Fruit fly (Drosophila melanogaster) whole organism, embryonic: ENCODE data around the gene CG46459.

ENCODE experiments used
- Abd-B ChIP-seq: fragments of 200-800 bp; sonication (Bioruptor generic); optimal IDR thresholded peaks from 2 replicates; lab custom pipeline; 2018; ENCODE audit warnings: missing biosample characterization, mild to moderate bottlenecking, missing genetic modification characterization, moderate library complexity
- B-H2 ChIP-seq: fragments of 200-800 bp; sonication (Bioruptor generic); optimal IDR thresholded peaks from 2 replicates; lab custom pipeline; 2018; ENCODE audit warnings: missing biosample characterization, mild to moderate bottlenecking, missing genetic modification characterization
- BEAF-32 ChIP-seq: fragments of 200-800 bp; sonication (Bioruptor generic); optimal IDR thresholded peaks from 3 replicates; lab custom pipeline; 2017; ENCODE audit warnings: missing biosample characterization, missing genetic modification characterization, mild to moderate bottlenecking, moderate library complexity, missing genetic modification reagents
- C15 ChIP-seq: fragments of 200-800 bp; sonication (Bioruptor generic); IDR thresholded peaks from 3 replicates; pipeline ENCODE4 v1.3.6; 2022; ENCODE audit warnings: missing biosample characterization, missing genetic modification characterization
- CG10431 ChIP-seq: fragments of 200-800 bp; sonication (Bioruptor generic); optimal IDR thresholded peaks from 3 replicates; lab custom pipeline; 2018; ENCODE audit warnings: missing biosample characterization, mild to moderate bottlenecking, missing genetic modification characterization
- CG13296 ChIP-seq: fragments of 200-800 bp; sonication (Bioruptor generic); optimal IDR thresholded peaks from 3 replicates; lab custom pipeline; 2018; ENCODE audit warnings: missing biosample characterization, mild to moderate bottlenecking, missing genetic modification characterization
- CG14710 ChIP-seq: fragments of 200-800 bp; sonication (Bioruptor generic); optimal IDR thresholded peaks from 3 replicates; lab custom pipeline; 2019; ENCODE audit warnings: missing biosample characterization, mild to moderate bottlenecking, missing genetic modification characterization, moderate library complexity
- CG14965 ChIP-seq: fragments of 200-800 bp; sonication (Bioruptor generic); optimal IDR thresholded peaks from 2 replicates; lab custom pipeline; 2016; ENCODE audit warnings: missing biosample characterization, missing genetic modification characterization, borderline replicate concordance
- CG1602 ChIP-seq: fragments of 200-800 bp; sonication (Bioruptor generic); optimal IDR thresholded peaks from 3 replicates; lab custom pipeline; 2016; ENCODE audit warnings: missing biosample characterization, missing genetic modification characterization
- CG1647 ChIP-seq: fragments of 200-800 bp; sonication (Bioruptor generic); optimal IDR thresholded peaks from 3 replicates; lab custom pipeline; 2016; ENCODE audit warnings: missing biosample characterization, missing genetic modification characterization
- CG18599 ChIP-seq: fragments of 200-800 bp; sonication (Bioruptor generic); optimal IDR thresholded peaks from 3 replicates; lab custom pipeline; 2017; ENCODE audit warnings: missing biosample characterization, missing genetic modification characterization, mild to moderate bottlenecking, moderate library complexity, missing genetic modification reagents
- CG3163 ChIP-seq: fragments of 200-800 bp; sonication (Bioruptor generic); optimal IDR thresholded peaks from 3 replicates; lab custom pipeline; 2016; ENCODE audit warnings: missing biosample characterization, missing genetic modification characterization
- CG3726 ChIP-seq: fragments of 200-800 bp; sonication (Bioruptor generic); IDR thresholded peaks from 3 replicates; pipeline ENCODE4, ENCODE4 v1.3.6; 2022; ENCODE audit warnings: missing biosample characterization, missing genetic modification characterization
- CG42726 ChIP-seq: fragments of 200-800 bp; sonication (Bioruptor generic); IDR thresholded peaks from 2 replicates; pipeline ENCODE4 v1.3.6; 2022; ENCODE audit warnings: missing biosample characterization, missing genetic modification characterization; ENCODE audit not compliant: partially characterized antibody
- CG4282 ChIP-seq: fragments of 200-800 bp; sonication (Bioruptor generic); optimal IDR thresholded peaks from 2 replicates; lab custom pipeline; 2016; ENCODE audit warnings: missing biosample characterization, missing genetic modification characterization
- CG5245 ChIP-seq: fragments of 200-800 bp; sonication (Bioruptor generic); optimal IDR thresholded peaks from 3 replicates; lab custom pipeline; 2016; ENCODE audit warnings: missing biosample characterization, missing genetic modification characterization
- CG7786 ChIP-seq: fragments of 200-800 bp; sonication (Bioruptor generic); optimal IDR thresholded peaks from 2 replicates; lab custom pipeline; 2016; ENCODE audit warnings: missing biosample characterization, missing genetic modification characterization
- CG8290 ChIP-seq, 3 experiments: fragments of 200-800 bp; sonication (Bioruptor generic); optimal IDR thresholded peaks; 2 replicates each; lab custom pipeline; 2016 to 2019; ENCODE audit warnings: missing biosample characterization in 3 of 3, missing genetic modification characterization in 3 of 3, mild to moderate bottlenecking in 2 of 3, moderate library complexity in 1 of 3
- Doc2 ChIP-seq: fragments of 200-800 bp; sonication (Bioruptor generic); IDR thresholded peaks from 2 replicates; pipeline ENCODE4 v1.3.6; 2022; ENCODE audit warnings: missing biosample characterization, missing genetic modification characterization
- Doc3 ChIP-seq: fragments of 200-800 bp; sonication (Bioruptor generic); IDR thresholded peaks from 3 replicates; pipeline ENCODE4 v1.3.6; 2022; ENCODE audit warnings: missing biosample characterization, missing genetic modification characterization; ENCODE audit not compliant: partially characterized antibody
- E2f2 ChIP-seq: fragments of 200-800 bp; sonication (Bioruptor generic); IDR thresholded peaks from 2 replicates; pipeline ENCODE4 v1.3.6; 2022; ENCODE audit warnings: missing biosample characterization, missing genetic modification characterization
- HLH4C ChIP-seq: fragments of 200-800 bp; sonication (Bioruptor generic); IDR thresholded peaks from 3 replicates; pipeline ENCODE4 v1.3.6; 2022; ENCODE audit warnings: missing biosample characterization, missing genetic modification characterization; ENCODE audit not compliant: partially characterized antibody
- Hand ChIP-seq: fragments of 200-800 bp; sonication (Bioruptor generic); optimal IDR thresholded peaks from 2 replicates; lab custom pipeline; 2017; ENCODE audit warnings: mild to moderate bottlenecking, missing biosample characterization, missing genetic modification reagents, missing genetic modification characterization
- Hsf ChIP-seq: fragments of 200-800 bp; sonication (Bioruptor generic); optimal IDR thresholded peaks from 3 replicates; lab custom pipeline; 2016; ENCODE audit warnings: missing biosample characterization, missing genetic modification characterization
- MTF-1 ChIP-seq: fragments of 200-800 bp; sonication (Bioruptor generic); optimal IDR thresholded peaks from 2 replicates; lab custom pipeline; 2018; ENCODE audit warnings: missing biosample characterization, mild to moderate bottlenecking, missing genetic modification characterization, borderline replicate concordance
- Mad ChIP-seq: fragments of 200-800 bp; sonication (Bioruptor generic); optimal IDR thresholded peaks from 2 replicates; lab custom pipeline; 2016; ENCODE audit warnings: missing biosample characterization, missing genetic modification characterization
- Myb ChIP-seq: fragments of 200-800 bp; sonication (Bioruptor generic); optimal IDR thresholded peaks from 2 replicates; lab custom pipeline; 2016; ENCODE audit warnings: missing biosample characterization, missing genetic modification characterization
- PHDP ChIP-seq: fragments of 200-800 bp; sonication (Bioruptor generic); optimal IDR thresholded peaks from 3 replicates; lab custom pipeline; 2018; ENCODE audit warnings: missing biosample characterization, mild to moderate bottlenecking, missing genetic modification characterization, moderate library complexity
- Pdp1 ChIP-seq, 2 experiments: fragments of 200-800 bp; sonication (Bioruptor generic); optimal IDR thresholded peaks; 3 replicates each; lab custom pipeline; 2016; ENCODE audit warnings: missing biosample characterization in 2 of 2, missing genetic modification characterization in 2 of 2, mild to moderate bottlenecking in 1 of 2, moderate library complexity in 1 of 2
- Sox102F ChIP-seq: fragments of 200-800 bp; sonication (Bioruptor generic); optimal IDR thresholded peaks from 2 replicates; lab custom pipeline; 2018; ENCODE audit warnings: missing biosample characterization, mild to moderate bottlenecking, missing genetic modification characterization, moderate library complexity
- Sry-δ ChIP-seq: fragments of 200-800 bp; sonication (Bioruptor generic); optimal IDR thresholded peaks from 2 replicates; lab custom pipeline; 2016; ENCODE audit warnings: missing biosample characterization, missing genetic modification characterization
- Trl ChIP-seq, 3 experiments: fragments of >200 bp in 2 of 3; fragments of 200-800 bp in 1 of 3; sonication (Bioruptor generic) in 1 of 3; optimal IDR thresholded peaks; 2 replicates in 1 of 3; 3 replicates in 2 of 3; lab custom pipeline; 2016 to 2017; ENCODE audit warnings: missing biosample characterization in 1 of 3, missing genetic modification characterization in 1 of 3
- Vsx1 ChIP-seq: fragments of 200-800 bp; sonication (Bioruptor generic); optimal IDR thresholded peaks from 2 replicates; lab custom pipeline; 2017; ENCODE audit warnings: missing biosample characterization, mild to moderate bottlenecking, missing genetic modification characterization, missing genetic modification reagents
- bsh ChIP-seq, 2 experiments: fragments of 200-800 bp; sonication (Bioruptor generic); optimal IDR thresholded peaks; 2 replicates each; lab custom pipeline; 2017 to 2018; ENCODE audit warnings: mild to moderate bottlenecking in 2 of 2, missing biosample characterization in 2 of 2, missing genetic modification characterization in 2 of 2, moderate library complexity in 1 of 2
- ci ChIP-seq: fragments of 200-800 bp; sonication (Bioruptor generic); IDR thresholded peaks from 3 replicates; pipeline ENCODE4 v1.3.6; 2022; ENCODE audit warnings: missing biosample characterization, missing genetic modification characterization
- dm ChIP-seq: fragments of 200-800 bp; sonication (Bioruptor generic); optimal IDR thresholded peaks from 3 replicates; lab custom pipeline; 2016; ENCODE audit warnings: missing biosample characterization, missing genetic modification characterization
- dpn ChIP-seq, 2 experiments: fragments of 200-800 bp; sonication (Bioruptor generic); optimal IDR thresholded peaks; 3 replicates each; lab custom pipeline; 2016; ENCODE audit warnings: missing biosample characterization in 2 of 2, missing genetic modification characterization in 2 of 2
- gfzf ChIP-seq: fragments of 200-800 bp; sonication (Bioruptor generic); optimal IDR thresholded peaks from 2 replicates; lab custom pipeline; 2016; ENCODE audit warnings: missing biosample characterization, mild to moderate bottlenecking, missing genetic modification characterization, moderate library complexity
- her ChIP-seq: fragments of 200-800 bp; sonication (Bioruptor generic); optimal IDR thresholded peaks from 2 replicates; lab custom pipeline; 2016; ENCODE audit warnings: missing biosample characterization, missing genetic modification characterization
- mam ChIP-seq: fragments of 200-800 bp; sonication (Bioruptor generic); optimal IDR thresholded peaks from 3 replicates; lab custom pipeline; 2016; ENCODE audit warnings: missing biosample characterization, missing genetic modification characterization
- nerfin-2 ChIP-seq: fragments of 200-800 bp; sonication (Bioruptor generic); IDR thresholded peaks from 2 replicates; pipeline ENCODE4 v1.3.6; 2022; ENCODE audit warnings: missing biosample characterization, missing genetic modification characterization; ENCODE audit not compliant: partially characterized antibody
- nmo ChIP-seq: fragments of 200-800 bp; sonication (Bioruptor generic); optimal IDR thresholded peaks from 2 replicates; lab custom pipeline; 2018; ENCODE audit warnings: missing biosample characterization, mild to moderate bottlenecking, missing genetic modification characterization, moderate library complexity
- salm ChIP-seq: fragments of 200-800 bp; sonication (Bioruptor generic); optimal IDR thresholded peaks from 2 replicates; lab custom pipeline; 2018; ENCODE audit warnings: missing biosample characterization, mild to moderate bottlenecking, missing genetic modification characterization
- slou ChIP-seq: fragments of 200-800 bp; sonication (Bioruptor generic); optimal IDR thresholded peaks from 3 replicates; lab custom pipeline; 2016; ENCODE audit warnings: missing biosample characterization, missing genetic modification characterization
- sob ChIP-seq: fragments of 200-800 bp; sonication (Bioruptor generic); IDR thresholded peaks from 2 replicates; pipeline ENCODE4 v1.3.6; 2022; ENCODE audit warnings: missing biosample characterization, missing genetic modification characterization
- vfl ChIP-seq: fragments of 200-800 bp; sonication (Bioruptor generic); optimal IDR thresholded peaks from 2 replicates; lab custom pipeline; 2016; ENCODE audit warnings: missing biosample characterization, missing genetic modification characterization
- vvl ChIP-seq: fragments of 200-800 bp; sonication (Bioruptor generic); IDR thresholded peaks from 2 replicates; pipeline ENCODE4 v1.3.6; 2022; ENCODE audit warnings: missing biosample characterization, missing genetic modification characterization
- wdn ChIP-seq: fragments of 200-800 bp; sonication (Bioruptor generic); IDR thresholded peaks from 2 replicates; pipeline ENCODE4 v1.3.6; 2022; ENCODE audit warnings: missing biosample characterization, missing genetic modification characterization
- yki ChIP-seq: fragments of >200 bp; optimal IDR thresholded peaks from 3 replicates; lab custom pipeline; 2018

Gene CG46459

DNA sequence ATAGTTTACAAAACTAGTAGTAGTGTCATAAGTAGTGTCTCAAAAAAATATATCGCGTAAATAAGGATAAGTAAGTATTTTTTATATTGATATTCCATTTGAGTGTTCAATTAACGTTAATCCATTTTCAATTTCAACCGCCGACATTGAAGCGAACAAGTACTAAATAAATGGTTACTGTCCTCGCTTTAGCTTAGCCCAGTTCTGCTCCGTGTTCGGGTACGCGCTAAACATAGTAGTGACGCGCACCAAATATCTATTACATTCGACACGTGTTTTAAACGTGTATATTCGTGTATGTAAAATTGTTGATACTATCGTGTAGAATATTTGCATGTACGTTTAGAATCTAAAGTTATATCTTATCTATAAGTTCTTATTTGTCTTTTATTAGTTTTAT lies 21.3 kb upstream of the CG46459 start (continued):
- TF ChIP-seq MTF-1 (GFP tag; lab: Kevin White, UChicago) = no peak
- TF ChIP-seq HLH4C = peak; percentile 52; the same call in 1 of the 3 replicates
- TF ChIP-seq mam (GFP tag; lab: Kevin White, UChicago) = peak; percentile 33
- peak; percentile 0 for TF ChIP-seq CG4282 (GFP tag; lab: Kevin White, UChicago)
- TF ChIP-seq bsh (GFP tag; optimal IDR thresholded peaks at IDR 0.05; lab: Kevin White, UChicago) = no peak
- no peak for TF ChIP-seq CG10431 (GFP tag; lab: Kevin White, UChicago)
- peak; percentile 54 for TF ChIP-seq CG18599
- no peak for TF ChIP-seq salm (tag; lab: Kevin White, UChicago)
- peak; percentile 53 for TF ChIP-seq nmo (GFP tag; lab: Kevin White, UChicago)
- peak; percentile 67 for TF ChIP-seq vvl (GFP tag; lab: Robert Waterston, UW)
- TF ChIP-seq her (GFP tag; lab: Kevin White, UChicago) = peak; percentile 53
- no peak for TF ChIP-seq CG3726 (GFP tag; lab: Robert Waterston, UW)
- peak; percentile 59; the same call in 2 of the 3 replicates for TF ChIP-seq Doc3
- TF ChIP-seq Pdp1 (GFP tag; optimal IDR thresholded peaks at IDR 0.05; lab: Kevin White, UChicago) = peak in 1 of 2 experiments; percentile 18
- peak; percentile 38 for TF ChIP-seq CG7786 (GFP tag; lab: Kevin White, UChicago)
- peak; percentile 72 for TF ChIP-seq CG8290 (GFP tag; optimal IDR thresholded peaks at IDR 0.05; lab: Kevin White, UChicago)
- peak in 1 of 2 experiments; percentile 92 for TF ChIP-seq CG8290 (tag; optimal IDR thresholded peaks at IDR 0.05; lab: Kevin White, UChicago)
- peak; percentile 80 for TF ChIP-seq E2f2
- peak; percentile 68 for TF ChIP-seq sob (GFP tag; lab: Robert Waterston, UW)
- TF ChIP-seq slou (GFP tag; lab: Kevin White, UChicago) = peak; percentile 52
- peak; percentile 24 for TF ChIP-seq CG14965 (GFP tag; lab: Kevin White, UChicago)
- TF ChIP-seq BEAF-32 (GFP tag; lab: Kevin White, UChicago) = peak; percentile 87
- TF ChIP-seq Doc2 (GFP tag; lab: Robert Waterston, UW) = no peak
- TF ChIP-seq PHDP (tag; lab: Kevin White, UChicago) = peak; percentile 31
- peak; percentile 32 for TF ChIP-seq B-H2
- no peak for TF ChIP-seq Hand (GFP tag; lab: Kevin White, UChicago)
- peak; percentile 92 for TF ChIP-seq CG42726
- TF ChIP-seq CG13296 = no peak
- peak; percentile 24 for TF ChIP-seq Hsf (GFP tag; lab: Kevin White, UChicago)
- peak; percentile 95 for TF ChIP-seq Myb (GFP tag; lab: Kevin White, UChicago)
- TF ChIP-seq wdn (GFP tag; lab: Robert Waterston, UW) = no peak
- no peak for TF ChIP-seq Sox102F (GFP tag; lab: Kevin White, UChicago)
- TF ChIP-seq ci (GFP tag; lab: Robert Waterston, UW) = no peak; the same call in 2 of the 3 replicates
- peak; percentile 16 for TF ChIP-seq vfl
- TF ChIP-seq CG1602 (GFP tag; lab: Kevin White, UChicago) = no peak
- peak; percentile 48 for TF ChIP-seq CG3163
- peak; percentile 63 for TF ChIP-seq Abd-B (GFP tag; lab: Kevin White, UChicago)
- TF ChIP-seq dm = peak; percentile 24
- no peak for TF ChIP-seq Vsx1 (GFP tag; lab: Kevin White, UChicago)
- peak; percentile 68 for TF ChIP-seq CG14710
- peak; percentile 3 for TF ChIP-seq Mad (GFP tag; lab: Kevin White, UChicago)
- peak; percentile 55 for TF ChIP-seq gfzf
- peak; percentile 52 for TF ChIP-seq Sry-δ (GFP tag; lab: Kevin White, UChicago)
- TF ChIP-seq yki (lab: Kevin White, UChicago) = no peak
- TF ChIP-seq CG1647 = peak; percentile 44
- peak; percentile 49 for TF ChIP-seq nerfin-2 (GFP tag; lab: Robert Waterston, UW)
- no peak for TF ChIP-seq CG5245 (GFP tag; lab: Kevin White, UChicago)
- TF ChIP-seq C15 (GFP tag; lab: Robert Waterston, UW) = no peak
- peak; percentile 27 to 66 for TF ChIP-seq dpn (GFP tag; optimal IDR thresholded peaks at IDR 0.05; lab: Kevin White, UChicago)
- no peak for TF ChIP-seq Trl (optimal IDR thresholded peaks at IDR 0.05; lab: Kevin White, UChicago)
- peak; percentile 66 for TF ChIP-seq Trl (GFP tag; optimal IDR thresholded peaks at IDR 0.05; lab: Kevin White, UChicago)
